Fruit fly (Drosophila melanogaster): ENCODE measurements around the gene CG42866.

CG42866 gene

DNA sequence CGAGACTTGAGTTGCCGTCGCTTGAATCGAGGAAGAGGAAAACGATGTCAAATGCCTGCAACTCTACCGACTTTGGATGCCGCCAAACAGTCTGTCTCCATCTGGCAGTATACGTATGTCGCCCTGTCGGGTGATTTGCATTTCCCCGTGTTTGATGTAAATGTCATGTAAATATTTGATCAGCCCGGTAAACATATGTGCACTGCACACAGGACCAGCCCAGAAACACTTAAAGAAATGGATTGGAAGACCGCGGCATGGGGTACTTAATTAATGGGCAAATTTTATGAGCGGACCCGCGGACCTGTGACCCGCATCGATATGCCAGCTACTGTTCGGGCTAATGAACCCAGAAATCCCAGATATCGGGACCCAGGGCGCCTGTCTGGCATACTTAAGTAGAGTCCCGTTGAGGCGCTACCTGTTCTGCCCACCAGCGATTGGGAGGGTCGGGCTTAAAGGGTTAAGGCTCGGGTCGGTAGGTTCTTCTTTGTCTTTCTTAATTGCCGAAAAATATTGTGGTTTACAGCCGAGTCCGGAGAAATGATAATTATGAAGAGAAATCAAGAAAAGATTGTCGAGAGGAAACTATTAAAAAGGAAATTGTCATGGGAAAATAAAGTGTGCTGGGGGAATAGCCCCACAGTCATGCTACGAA, 23.6 kb downstream of the CG42866 start:
- TF ChIP-seq Dll (optimal IDR thresholded peaks at IDR 0.05) (no peak), CG8478 (optimal IDR thresholded peaks at IDR 0.05) (no peak), pan (optimal IDR thresholded peaks at IDR 0.05) (no peak), EcR (GFP tag; optimal IDR thresholded peaks at IDR 0.05) (no peak), usp (GFP tag; optimal IDR thresholded peaks at IDR 0.05) (no peak), psq (optimal IDR thresholded peaks at IDR 0.05) (no peak)

DNA sequence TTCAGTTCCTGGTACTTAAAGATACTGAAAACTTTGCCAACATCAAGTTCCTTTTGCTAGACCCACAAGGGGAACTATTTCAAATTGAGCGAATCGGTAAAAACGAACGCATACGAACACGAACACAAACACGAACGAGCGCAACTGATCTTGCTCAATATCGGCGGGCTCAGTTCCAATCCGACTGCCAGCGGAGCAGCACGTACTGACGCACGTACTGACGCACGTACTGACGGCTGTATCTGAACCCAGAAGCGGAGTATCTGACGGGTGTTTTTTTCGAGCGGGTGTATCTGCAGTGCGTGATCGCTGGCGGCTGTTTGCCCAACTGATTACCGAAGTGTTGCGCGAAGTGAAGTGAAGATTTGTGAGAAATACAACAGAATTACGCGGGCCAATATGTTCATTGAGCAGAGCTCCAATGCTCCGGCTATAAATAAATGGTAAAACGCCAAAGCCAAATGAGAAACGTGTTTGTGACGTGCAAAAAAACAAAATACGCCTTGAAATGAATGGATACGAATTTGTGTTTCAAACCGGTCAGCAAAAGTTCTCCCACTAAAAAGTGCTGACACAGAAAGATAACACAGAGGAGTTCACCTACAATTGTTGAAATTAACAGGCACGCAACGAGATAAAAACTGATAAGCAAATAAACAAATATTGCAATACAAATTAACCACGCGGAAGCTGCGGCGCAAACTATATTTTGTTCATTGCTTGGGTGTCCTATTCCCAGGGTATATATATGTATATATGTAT, 26.2 kb downstream of the CG42866 start:
- no peak for TF ChIP-seq usp (GFP tag; optimal IDR thresholded peaks at IDR 0.05)
- no peak for TF ChIP-seq psq (optimal IDR thresholded peaks at IDR 0.05)
- no peak for TF ChIP-seq EcR (GFP tag; optimal IDR thresholded peaks at IDR 0.05)
- TF ChIP-seq CG8478 (optimal IDR thresholded peaks at IDR 0.05), result no peak

DNA sequence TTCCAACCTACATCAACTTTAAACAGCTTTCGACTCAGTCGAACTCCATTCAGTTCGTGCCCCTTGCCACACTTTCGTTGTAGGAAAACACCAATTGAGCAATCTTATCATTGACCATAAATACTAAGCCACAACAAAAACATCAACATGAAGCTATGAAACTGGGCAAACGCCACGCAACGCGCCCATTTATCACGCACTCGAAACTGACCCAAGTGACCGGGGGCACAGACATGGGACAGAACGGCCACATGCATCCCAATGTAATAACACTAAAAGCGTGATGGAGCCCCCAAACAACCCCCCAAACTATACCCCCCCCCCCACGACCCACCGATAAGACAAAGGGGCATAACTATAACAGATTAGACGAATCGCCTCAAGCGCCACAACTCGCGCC, 29.0 kb downstream of the CG42866 start:
- TF ChIP-seq psq (optimal IDR thresholded peaks at IDR 0.05) (no peak), Dll (optimal IDR thresholded peaks at IDR 0.05) (no peak), pan (optimal IDR thresholded peaks at IDR 0.05) (no peak), usp (GFP tag; optimal IDR thresholded peaks at IDR 0.05) (no peak), EcR (GFP tag; optimal IDR thresholded peaks at IDR 0.05) (no peak), CG8478 (optimal IDR thresholded peaks at IDR 0.05) (no peak)

DNA sequence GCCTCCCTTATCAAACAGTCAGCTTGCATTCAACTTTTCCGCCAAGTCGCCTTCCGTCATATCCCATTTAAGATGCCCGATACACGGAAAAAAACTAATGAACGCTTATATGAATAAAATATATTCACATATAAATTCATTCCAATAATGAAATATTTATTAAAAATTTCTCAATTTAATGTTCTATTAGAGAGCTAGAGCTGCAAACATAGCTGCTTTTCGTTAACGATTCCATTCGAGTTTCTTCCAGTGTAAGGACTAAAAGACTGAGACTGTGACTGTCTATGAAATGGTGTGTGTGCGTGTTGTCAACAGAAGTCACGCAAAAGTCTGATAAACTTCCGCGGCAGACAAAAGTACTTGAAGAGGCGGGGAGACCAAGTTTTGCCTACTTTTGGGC, 31.4 kb downstream of the CG42866 start:
- TF ChIP-seq CG8478 (optimal IDR thresholded peaks at IDR 0.05), result no peak
- no peak for TF ChIP-seq psq (optimal IDR thresholded peaks at IDR 0.05)
- no peak for TF ChIP-seq usp (GFP tag; optimal IDR thresholded peaks at IDR 0.05)
- TF ChIP-seq Dll (optimal IDR thresholded peaks at IDR 0.05), result no peak
- TF ChIP-seq pan (optimal IDR thresholded peaks at IDR 0.05), result no peak
- no peak for TF ChIP-seq EcR (GFP tag; optimal IDR thresholded peaks at IDR 0.05)

DNA sequence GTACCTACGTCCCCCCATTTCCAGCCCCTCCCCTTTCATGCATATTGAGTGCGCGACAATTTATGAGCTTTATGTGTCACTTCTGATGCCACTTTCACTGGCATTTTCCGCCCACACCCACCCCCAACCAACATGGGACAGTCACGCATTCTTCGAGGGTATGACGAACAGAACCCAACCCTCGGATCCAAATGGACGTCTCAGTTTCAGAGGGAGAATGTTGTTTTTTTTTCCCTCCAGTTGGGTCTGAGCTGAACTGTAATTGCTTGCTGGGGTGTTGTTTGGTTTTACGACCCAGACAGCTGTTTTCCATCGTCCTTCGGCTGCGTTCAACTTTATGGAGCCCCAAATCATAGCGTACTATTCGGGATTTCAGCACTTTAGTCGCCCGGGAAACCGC, 37.7 kb downstream of the CG42866 start:
- no peak for TF ChIP-seq CG8478 (optimal IDR thresholded peaks at IDR 0.05)
- no peak for TF ChIP-seq EcR (GFP tag; optimal IDR thresholded peaks at IDR 0.05)
- TF ChIP-seq usp (GFP tag; optimal IDR thresholded peaks at IDR 0.05), result no peak
- TF ChIP-seq pan (optimal IDR thresholded peaks at IDR 0.05), result no peak
- TF ChIP-seq psq (optimal IDR thresholded peaks at IDR 0.05), result no peak
- no peak for TF ChIP-seq Dll (optimal IDR thresholded peaks at IDR 0.05)

DNA sequence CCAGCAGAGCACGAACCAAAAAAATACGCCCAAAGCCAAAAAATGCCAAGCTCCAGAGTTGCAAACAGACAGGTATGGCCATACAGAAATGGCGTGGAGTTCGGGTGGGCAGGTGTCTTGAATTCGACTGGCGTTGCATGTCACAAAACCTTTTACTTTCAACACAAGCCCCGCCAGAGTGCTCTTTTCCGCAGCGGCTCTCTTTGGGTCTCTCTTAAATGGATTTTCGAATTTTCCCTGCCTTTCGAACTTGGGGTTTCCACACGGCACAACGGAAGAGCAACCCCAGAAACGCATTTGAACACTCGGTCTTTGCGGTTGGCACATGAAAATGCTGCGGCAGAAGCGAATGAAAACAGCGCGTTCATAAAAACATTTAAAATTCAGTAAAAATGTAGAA, 43.6 kb downstream of the CG42866 start:
- no peak for TF ChIP-seq usp (GFP tag; optimal IDR thresholded peaks at IDR 0.05)
- TF ChIP-seq Dll (optimal IDR thresholded peaks at IDR 0.05), result no peak
- no peak for TF ChIP-seq CG8478 (optimal IDR thresholded peaks at IDR 0.05)
- TF ChIP-seq EcR (GFP tag; optimal IDR thresholded peaks at IDR 0.05), result no peak
- TF ChIP-seq pan (optimal IDR thresholded peaks at IDR 0.05), result no peak
- no peak for TF ChIP-seq psq (optimal IDR thresholded peaks at IDR 0.05)

DNA sequence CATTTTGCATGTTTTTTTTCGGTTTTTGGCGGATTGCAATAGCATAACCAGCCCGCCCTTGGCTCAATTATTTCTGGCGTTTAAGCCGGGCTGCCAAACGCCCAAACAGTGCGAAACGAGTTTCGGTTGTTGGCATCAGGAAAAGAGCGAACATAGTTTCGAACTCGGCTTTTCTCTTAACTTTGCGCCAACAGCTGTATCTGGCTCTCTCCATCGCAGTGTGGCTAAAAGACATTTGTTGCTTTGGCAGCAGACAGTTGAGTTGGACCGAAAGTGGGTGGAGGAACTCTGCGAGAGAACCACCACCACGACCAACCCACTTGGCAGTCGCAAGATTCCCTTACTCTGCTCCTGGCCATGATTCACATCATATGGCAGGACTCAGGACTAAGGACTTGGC, 44.5 kb downstream of the CG42866 start:
- no peak for TF ChIP-seq usp (GFP tag; optimal IDR thresholded peaks at IDR 0.05)
- TF ChIP-seq psq (optimal IDR thresholded peaks at IDR 0.05), result no peak
- no peak for TF ChIP-seq CG8478 (optimal IDR thresholded peaks at IDR 0.05)
- TF ChIP-seq pan (optimal IDR thresholded peaks at IDR 0.05), result no peak
- no peak for TF ChIP-seq EcR (GFP tag; optimal IDR thresholded peaks at IDR 0.05)
- TF ChIP-seq Dll (optimal IDR thresholded peaks at IDR 0.05), result no peak

DNA sequence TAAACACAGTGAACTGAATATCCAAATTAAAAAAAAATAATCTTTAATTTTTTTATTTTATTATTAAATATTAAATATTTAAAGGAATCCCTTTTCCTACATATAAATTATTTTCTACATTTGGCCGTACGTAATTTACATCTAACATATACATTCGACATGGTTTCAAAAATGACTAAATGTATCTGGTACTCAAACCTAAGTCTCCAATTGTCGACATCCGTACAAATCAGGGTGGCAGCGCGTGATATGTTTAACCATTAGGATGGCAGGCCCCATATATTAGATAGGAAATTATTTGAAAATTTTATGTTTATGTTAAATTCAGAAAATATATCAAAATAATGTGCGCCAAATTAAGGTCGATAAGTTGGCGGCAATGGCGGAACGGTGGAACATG, 46.3 kb downstream of the CG42866 start:
- TF ChIP-seq usp (GFP tag; optimal IDR thresholded peaks at IDR 0.05), result no peak
- no peak for TF ChIP-seq EcR (GFP tag; optimal IDR thresholded peaks at IDR 0.05)

DNA sequence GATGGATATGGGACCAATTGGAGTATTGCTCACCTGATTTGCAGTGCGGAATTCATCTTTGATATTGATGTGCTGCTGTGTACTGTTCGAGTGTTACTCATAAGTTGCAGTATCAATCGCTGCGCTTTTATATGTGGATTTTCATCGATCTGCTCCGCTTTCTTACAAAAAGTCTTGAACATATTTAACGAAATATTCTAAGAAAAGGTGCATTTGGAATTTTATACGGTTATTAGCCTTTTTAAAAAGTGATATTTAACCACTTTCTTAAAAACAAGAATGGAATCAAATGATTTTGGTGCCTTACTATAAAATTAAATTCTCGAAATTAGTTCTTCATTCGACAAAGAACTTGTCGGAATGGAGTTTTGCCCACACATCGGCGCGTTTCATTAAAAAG, 48.1 kb downstream of the CG42866 start, which contains the start of gene TotE:
Gene TotE (minus strand): TSS at position 101 of the 400 bp plus-strand sequence.
- TF ChIP-seq psq (optimal IDR thresholded peaks at IDR 0.05), result no peak
- no peak for TF ChIP-seq pan (optimal IDR thresholded peaks at IDR 0.05)
- no peak for TF ChIP-seq usp (GFP tag; optimal IDR thresholded peaks at IDR 0.05)
- no peak for TF ChIP-seq CG8478 (optimal IDR thresholded peaks at IDR 0.05)
- no peak for TF ChIP-seq Dll (optimal IDR thresholded peaks at IDR 0.05)
- no peak for TF ChIP-seq EcR (GFP tag; optimal IDR thresholded peaks at IDR 0.05)

DNA sequence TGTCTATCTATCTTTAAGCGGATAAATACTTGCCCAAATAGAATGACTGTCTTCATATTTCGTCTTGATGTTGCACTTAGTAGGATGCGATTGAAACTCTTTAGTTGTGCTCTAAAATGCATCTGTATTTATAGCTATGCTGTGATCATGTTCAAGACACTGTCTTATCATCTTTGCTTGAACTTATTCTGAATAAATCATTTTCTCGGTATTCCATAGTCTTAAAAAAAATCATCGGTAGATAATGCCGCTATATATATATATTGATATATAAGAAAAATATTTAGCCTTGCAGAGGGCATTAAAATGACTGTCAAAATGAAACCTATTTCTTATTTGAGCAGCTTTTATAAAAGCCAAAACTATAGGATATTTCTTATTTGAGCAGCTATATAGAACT, 49.2 kb downstream of the CG42866 start, which contains the start of gene TotF:
Gene TotF (minus strand): TSS at position 101 of the 400 bp plus-strand sequence.
- TF ChIP-seq EcR (GFP tag; optimal IDR thresholded peaks at IDR 0.05) (no peak), psq (optimal IDR thresholded peaks at IDR 0.05) (no peak), usp (GFP tag; optimal IDR thresholded peaks at IDR 0.05) (no peak), Dll (optimal IDR thresholded peaks at IDR 0.05) (no peak), CG8478 (optimal IDR thresholded peaks at IDR 0.05) (no peak), pan (optimal IDR thresholded peaks at IDR 0.05) (no peak)
